Worm (Caenorhabditis elegans): ENCODE results near the gene str-136.

DNA sequence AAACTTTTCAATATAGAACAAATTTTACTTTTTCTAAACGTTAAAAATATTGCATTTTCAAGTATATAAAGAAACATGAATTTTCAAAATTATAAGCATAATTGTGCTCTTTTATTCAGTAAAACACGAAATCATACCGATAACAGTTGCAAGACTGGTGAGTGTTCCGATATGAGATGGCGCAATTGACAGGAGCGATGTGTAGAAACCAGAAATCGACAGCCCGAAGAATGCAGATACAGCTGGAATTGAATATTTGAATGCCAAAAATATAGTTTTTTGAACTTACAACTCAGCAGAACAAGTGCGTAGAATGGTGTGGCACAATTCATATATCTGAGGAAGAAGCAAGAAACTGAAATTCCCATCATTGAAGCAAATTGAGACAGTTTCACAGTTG is 4.2 kb upstream of the str-136 start:
- no peak for TF ChIP-seq ZK546.5 (tag; optimal IDR thresholded peaks at IDR 0.05)
- no peak for TF ChIP-seq zag-1 (tag; optimal IDR thresholded peaks at IDR 0.05)
- TF ChIP-seq php-3 (GFP tag; IDR thresholded peaks at IDR 0.05) = no peak
- TF ChIP-seq pha-4 (GFP tag; IDR thresholded peaks at IDR 0.05) = no peak
- TF ChIP-seq pha-4 (tag; optimal IDR thresholded peaks at IDR 0.05) = no peak
- no peak for TF ChIP-seq lin-13 (GFP tag; optimal IDR thresholded peaks at IDR 0.05)
- no peak for TF ChIP-seq skn-1 (tag; optimal IDR thresholded peaks at IDR 0.05)
- no peak for TF ChIP-seq mep-1 (tag; optimal IDR thresholded peaks at IDR 0.05)
- no peak for TF ChIP-seq nhr-42 (GFP tag; IDR thresholded peaks at IDR 0.05)
- no peak for TF ChIP-seq nhr-41 (GFP tag; IDR thresholded peaks at IDR 0.05)
- no peak for TF ChIP-seq lin-1 (GFP tag; IDR thresholded peaks at IDR 0.05)
- TF ChIP-seq mxl-3 (GFP tag; optimal IDR thresholded peaks at IDR 0.05) = no peak
- no peak for TF ChIP-seq egl-27 (tag; optimal IDR thresholded peaks at IDR 0.05)
- no peak for TF ChIP-seq fos-1 (tag; optimal IDR thresholded peaks at IDR 0.05)

Measured in whole organism, L4 larva.